Fruit fly (Drosophila melanogaster): ENCODE measurements around the gene CG5592.

dm6 chr3L:5899305-5899704 is 1.9 kb downstream of the CG5592 start, which contains the start of gene CG32409:
- no peak for TF ChIP-seq psq (optimal IDR thresholded peaks at IDR 0.05)
- no peak for TF ChIP-seq CG8478 (optimal IDR thresholded peaks at IDR 0.05)
- no peak for TF ChIP-seq pan (optimal IDR thresholded peaks at IDR 0.05)
- no peak for TF ChIP-seq EcR (GFP tag; optimal IDR thresholded peaks at IDR 0.05)
- no peak for TF ChIP-seq usp (GFP tag; optimal IDR thresholded peaks at IDR 0.05)
